Fruit fly (Drosophila melanogaster): Measurements from ENCODE around the gene Nnf1b.

The Nnf1b gene

DNA sequence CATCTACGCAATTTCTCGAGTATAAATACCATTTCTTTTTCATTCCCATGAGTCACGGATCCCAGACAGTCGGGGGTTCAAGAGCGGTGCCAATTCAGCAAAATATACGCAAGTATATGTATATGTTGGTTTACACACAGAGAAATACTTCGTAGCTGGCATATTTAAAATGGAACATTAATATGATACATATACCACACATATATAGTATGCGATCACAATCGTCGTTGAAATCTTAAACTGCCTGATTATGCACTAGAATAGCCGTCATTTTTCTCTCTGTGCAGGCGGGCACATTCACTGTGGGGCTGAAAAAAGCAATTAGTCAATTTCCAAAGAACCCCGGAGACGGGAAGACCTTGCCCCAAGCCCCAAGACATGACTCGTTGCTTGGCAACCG lies 31.3 kb downstream of the Nnf1b start (continued):
- no peak for TF ChIP-seq inv (GFP tag; IDR thresholded peaks at IDR 0.05; ENCODE audit: partially characterized antibody)
- TF ChIP-seq Taf1 (GFP tag; IDR thresholded peaks at IDR 0.05), result peak; percentile 71
- no peak for TF ChIP-seq salm (tag; optimal IDR thresholded peaks at IDR 0.05)
- no peak for TF ChIP-seq vnd (GFP tag; IDR thresholded peaks at IDR 0.05; ENCODE audit: partially characterized antibody)
- TF ChIP-seq CG7271 (tag; optimal IDR thresholded peaks at IDR 0.05), result no peak
- TF ChIP-seq CG8924 (tag; optimal IDR thresholded peaks at IDR 0.05), result peak; percentile 51
- TF ChIP-seq usp (GFP tag; optimal IDR thresholded peaks at IDR 0.05), result no peak
- peak; percentile 51 for TF ChIP-seq Camta (GFP tag; optimal IDR thresholded peaks at IDR 0.05)
- no peak for TF ChIP-seq D19A (tag; optimal IDR thresholded peaks at IDR 0.05)
- peak; percentile 80 for TF ChIP-seq Gug (GFP tag; IDR thresholded peaks at IDR 0.05)
- TF ChIP-seq CG7745 (tag; optimal IDR thresholded peaks at IDR 0.05), result no peak
- TF ChIP-seq ewg (GFP tag; optimal IDR thresholded peaks at IDR 0.05), result peak; percentile 43
- peak; percentile 61 for TF ChIP-seq stc (GFP tag; IDR thresholded peaks at IDR 0.05)
- peak; percentile 56 for TF ChIP-seq CG12942 (GFP tag; optimal IDR thresholded peaks at IDR 0.05)
- peak; percentile 74; the same call in 2 of the 3 replicates for TF ChIP-seq H15 (GFP tag; IDR thresholded peaks at IDR 0.05)
- no peak for TF ChIP-seq pfk (GFP tag; optimal IDR thresholded peaks at IDR 0.05)
- TF ChIP-seq HLHmδ (GFP tag; optimal IDR thresholded peaks at IDR 0.05), result no peak
- peak; percentile 33 for TF ChIP-seq jumu (GFP tag; optimal IDR thresholded peaks at IDR 0.05)
- TF ChIP-seq CG6175 (GFP tag; IDR thresholded peaks at IDR 0.05), result peak; percentile 84
- peak; percentile 84 for TF ChIP-seq esg (GFP tag; conservative IDR thresholded peaks at IDR 0.05)
- TF ChIP-seq her (GFP tag; optimal IDR thresholded peaks at IDR 0.05), result peak; percentile 10
- TF ChIP-seq Lpt (GFP tag; optimal IDR thresholded peaks at IDR 0.05), result no peak
- peak; percentile 50 for TF ChIP-seq Mad (GFP tag; optimal IDR thresholded peaks at IDR 0.05)
- TF ChIP-seq Spps (tag; optimal IDR thresholded peaks at IDR 0.05), result peak; percentile 28
- TF ChIP-seq ftz-f1 (GFP tag; optimal IDR thresholded peaks at IDR 0.05), result peak; percentile 38
- no peak for TF ChIP-seq ash1 (GFP tag; optimal IDR thresholded peaks at IDR 0.05)
- TF ChIP-seq CG8944 (GFP tag; optimal IDR thresholded peaks at IDR 0.05), result peak; percentile 65
- no peak for TF ChIP-seq Hey (tag; optimal IDR thresholded peaks at IDR 0.05)
- TF ChIP-seq Drgx (GFP tag; IDR thresholded peaks at IDR 0.05), result peak; percentile 94
- no peak for TF ChIP-seq BEAF-32 (GFP tag; optimal IDR thresholded peaks at IDR 0.05)
- no peak for TF ChIP-seq bigmax (GFP tag; optimal IDR thresholded peaks at IDR 0.05)
- TF ChIP-seq Sin3A (optimal IDR thresholded peaks at IDR 0.05), result no peak
- TF ChIP-seq ttk (GFP tag; IDR thresholded peaks at IDR 0.05), result peak; percentile 70
- peak; percentile 68 for TF ChIP-seq org-1 (GFP tag; optimal IDR thresholded peaks at IDR 0.05)
- TF ChIP-seq CG6791 (GFP tag; IDR thresholded peaks at IDR 0.05; ENCODE audit: partially characterized antibody), result no peak
- peak; percentile 74 for TF ChIP-seq ara (GFP tag; IDR thresholded peaks at IDR 0.05)
- TF ChIP-seq Bteb2 (GFP tag; optimal IDR thresholded peaks at IDR 0.05), result peak; percentile 31
- TF ChIP-seq eve (GFP tag; optimal IDR thresholded peaks at IDR 0.05), result no peak
- peak; percentile 76 for TF ChIP-seq zfh1 (GFP tag; IDR thresholded peaks at IDR 0.05)
- peak; percentile 74 for TF ChIP-seq CG11504 (tag; optimal IDR thresholded peaks at IDR 0.05)
- no peak for TF ChIP-seq cad (GFP tag; optimal IDR thresholded peaks at IDR 0.05)
- peak; percentile 82 for TF ChIP-seq HLH3B (GFP tag; IDR thresholded peaks at IDR 0.05)
- no peak for TF ChIP-seq unc-4 (GFP tag; IDR thresholded peaks at IDR 0.05; ENCODE audit: partially characterized antibody)
- TF ChIP-seq CG17829 (tag; optimal IDR thresholded peaks at IDR 0.05), result peak; percentile 63
- peak; percentile 77 for TF ChIP-seq Rx (GFP tag; IDR thresholded peaks at IDR 0.05)
- TF ChIP-seq Ets65A (GFP tag), result peak; percentile 93
- TF ChIP-seq corto (GFP tag; optimal IDR thresholded peaks at IDR 0.05), result peak; percentile 79
- TF ChIP-seq HmgZ (tag; optimal IDR thresholded peaks at IDR 0.05), result peak; percentile 52
- peak; percentile 80 for TF ChIP-seq al (GFP tag; IDR thresholded peaks at IDR 0.05)
- TF ChIP-seq NC2β (GFP tag; optimal IDR thresholded peaks at IDR 0.05), result peak; percentile 50
- TF ChIP-seq lola (GFP tag; optimal IDR thresholded peaks at IDR 0.05), result peak in 1 of 3 experiments; percentile 17
- TF ChIP-seq BtbVII (GFP tag; optimal IDR thresholded peaks at IDR 0.05), result peak; percentile 65

Measured in whole organism, embryonic.